Worm (Caenorhabditis elegans) whole organism, young adult: ENCODE results near the gene mct-3.

Experiments used
- B0019.2 ChIP-seq: fragments of 200-800 bp; sonication (Bioruptor generic); conservative IDR thresholded peaks from 2 replicates; pipeline ENCODE4 v1.3.6; 2022; ENCODE audit warnings: missing genetic modification reagents, missing genetic modification characterization, missing compliant biosample characterization
- B0035.1 ChIP-seq: sonication (generic microtip); optimal IDR thresholded peaks from 2 replicates; lab custom pipeline; 2016; ENCODE audit warnings: missing genetic modification characterization, mild to moderate bottlenecking, missing compliant biosample characterization, missing genotype, missing genetic modification reagents
- F22D6.2 ChIP-seq: sonication (generic microtip); optimal IDR thresholded peaks from 2 replicates; lab custom pipeline; 2016; ENCODE audit warnings: mild to moderate bottlenecking, missing genetic modification characterization, missing compliant biosample characterization
- F39B2.1 ChIP-seq: fragments of 200-800 bp; sonication (Bioruptor generic); IDR thresholded peaks from 2 replicates; pipeline ENCODE4 v1.3.6; 2022; ENCODE audit warnings: missing genetic modification reagents, missing genetic modification characterization, missing compliant biosample characterization
- F52B5.7 ChIP-seq: sonication (generic microtip); optimal IDR thresholded peaks from 2 replicates; lab custom pipeline; 2016; ENCODE audit warnings: mild to moderate bottlenecking, missing genetic modification characterization, missing compliant biosample characterization
- F55B11.4 ChIP-seq: sonication (generic microtip); optimal IDR thresholded peaks from 2 replicates; lab custom pipeline; 2016; ENCODE audit warnings: missing compliant biosample characterization, missing genetic modification characterization, borderline replicate concordance; ENCODE audit not compliant: insufficient read depth
- F57C9.4 ChIP-seq: sonication (generic microtip); optimal IDR thresholded peaks from 2 replicates; lab custom pipeline; 2017; ENCODE audit warnings: mild to moderate bottlenecking, missing genetic modification characterization, missing compliant biosample characterization
- Y53F4B.3 ChIP-seq: fragments of 200-800 bp; sonication (Bioruptor generic); IDR thresholded peaks from 2 replicates; pipeline ENCODE4 v1.3.6; 2022; ENCODE audit warnings: missing genetic modification reagents, missing genetic modification characterization, missing compliant biosample characterization
- aptf-3 ChIP-seq: fragments of 200-800 bp; sonication (Bioruptor generic); IDR thresholded peaks from 2 replicates; pipeline ENCODE4 v1.3.6; 2022; ENCODE audit warnings: missing genetic modification characterization, missing compliant biosample characterization
- athp-1 ChIP-seq: sonication (generic microtip); optimal IDR thresholded peaks from 2 replicates; lab custom pipeline; 2017; ENCODE audit warnings: mild to moderate bottlenecking, missing genetic modification characterization, missing compliant biosample characterization
- attf-5 ChIP-seq: fragments of 200-800 bp; sonication (Bioruptor generic); optimal IDR thresholded peaks from 2 replicates; lab custom pipeline; 2018; ENCODE audit warnings: mild to moderate bottlenecking, missing genetic modification characterization, missing compliant biosample characterization
- ceh-40 ChIP-seq: fragments of 200-800 bp; sonication (Bioruptor generic); IDR thresholded peaks from 2 replicates; pipeline ENCODE4 v1.3.6; 2022; ENCODE audit warnings: missing genetic modification characterization, missing compliant biosample characterization
- efl-1 ChIP-seq: fragments of 150-350 bp; optimal IDR thresholded peaks from 2 replicates; lab custom pipeline; 2014; ENCODE audit warnings: missing biosample characterization, missing genetic modification reagents, missing genetic modification characterization
- egl-18 ChIP-seq: fragments of 200-800 bp; sonication (Bioruptor generic); IDR thresholded peaks from 2 replicates; pipeline ENCODE4 v1.3.6; 2022; ENCODE audit warnings: missing genetic modification reagents, missing genetic modification characterization, missing compliant biosample characterization
- ekl-4 ChIP-seq: fragments of 200-800 bp; sonication (Bioruptor generic); IDR thresholded peaks from 2 replicates; pipeline ENCODE4 v1.3.6; 2022; ENCODE audit warnings: missing genetic modification reagents, missing genetic modification characterization, missing compliant biosample characterization
- gei-17 ChIP-seq: fragments of 200-800 bp; sonication (Bioruptor generic); optimal IDR thresholded peaks from 2 replicates; lab custom pipeline; 2018; ENCODE audit warnings: mild to moderate bottlenecking, missing genetic modification characterization, missing compliant biosample characterization
- hlh-12 ChIP-seq: sonication (generic microtip); optimal IDR thresholded peaks from 2 replicates; lab custom pipeline; 2016; ENCODE audit warnings: missing genetic modification characterization, missing compliant biosample characterization
- hlh-26 ChIP-seq: fragments of 200-800 bp; sonication (Bioruptor generic); conservative IDR thresholded peaks from 2 replicates; pipeline ENCODE4 v1.3.6; 2022; ENCODE audit warnings: missing genetic modification reagents, missing genetic modification characterization, missing compliant biosample characterization
- hmg-20 ChIP-seq: fragments of 200-800 bp; sonication (Bioruptor generic); IDR thresholded peaks from 2 replicates; pipeline ENCODE4 v1.3.6; 2022; ENCODE audit warnings: missing genetic modification reagents, missing genetic modification characterization, missing compliant biosample characterization
- lsy-27 ChIP-seq: sonication (generic microtip); optimal IDR thresholded peaks from 2 replicates; lab custom pipeline; 2017; ENCODE audit warnings: missing genetic modification characterization, mild to moderate bottlenecking, missing compliant biosample characterization, antibody characterized with exemption, missing genotype, borderline replicate concordance; ENCODE audit not compliant: insufficient read depth
- madf-6 ChIP-seq: fragments of 200-800 bp; sonication (Bioruptor generic); IDR thresholded peaks from 2 replicates; pipeline ENCODE4 v1.3.6; 2022; ENCODE audit warnings: missing genetic modification reagents, missing genetic modification characterization, missing compliant biosample characterization
- mel-28 ChIP-seq: sonication (generic microtip); optimal IDR thresholded peaks from 2 replicates; lab custom pipeline; 2016; ENCODE audit warnings: borderline replicate concordance, mild to moderate bottlenecking, missing genetic modification characterization, missing compliant biosample characterization
- mes-4 ChIP-seq: sonication (generic microtip); optimal IDR thresholded peaks from 2 replicates; lab custom pipeline; 2016; ENCODE audit warnings: missing genotype, missing genetic modification characterization, missing compliant biosample characterization
- nfya-2 ChIP-seq: fragments of 200-800 bp; sonication (Bioruptor generic); IDR thresholded peaks from 2 replicates; pipeline ENCODE4 v1.3.6; 2022; ENCODE audit warnings: missing genetic modification reagents, missing genetic modification characterization, missing compliant biosample characterization
- nfyb-1 ChIP-seq: fragments of 200-800 bp; sonication (Bioruptor generic); IDR thresholded peaks from 2 replicates; pipeline ENCODE4 v1.3.6; 2022; ENCODE audit warnings: missing genetic modification reagents, missing genetic modification characterization, missing compliant biosample characterization
- nhr-120 ChIP-seq: fragments of 200-800 bp; sonication (Bioruptor generic); IDR thresholded peaks from 2 replicates; pipeline ENCODE4 v1.3.6; 2022; ENCODE audit warnings: missing genetic modification characterization, missing compliant biosample characterization
- nhr-80 ChIP-seq: sonication (generic microtip); optimal IDR thresholded peaks from 2 replicates; lab custom pipeline; 2016; ENCODE audit warnings: missing genetic modification characterization, missing compliant biosample characterization
- rcor-1 ChIP-seq: fragments of 200-800 bp; sonication (Bioruptor generic); IDR thresholded peaks from 2 replicates; pipeline ENCODE4 v1.3.6; 2022; ENCODE audit warnings: missing genetic modification reagents, missing genetic modification characterization, missing compliant biosample characterization
- sea-2 ChIP-seq: fragments of 200-800 bp; sonication (Bioruptor generic); IDR thresholded peaks from 2 replicates; pipeline ENCODE4 v1.3.6; 2022; ENCODE audit warnings: missing genetic modification characterization, missing compliant biosample characterization
- snpc-1.1 ChIP-seq: sonication (generic microtip); optimal IDR thresholded peaks from 2 replicates; lab custom pipeline; 2017; ENCODE audit warnings: missing genetic modification characterization, mild to moderate bottlenecking, missing compliant biosample characterization, antibody characterized with exemption, moderate library complexity, missing genotype, missing genetic modification reagents; ENCODE audit not compliant: insufficient read depth
- snpc-3.4 ChIP-seq: sonication (generic microtip); optimal IDR thresholded peaks from 2 replicates; lab custom pipeline; 2017; ENCODE audit warnings: missing genetic modification characterization, mild to moderate bottlenecking, missing compliant biosample characterization, antibody characterized with exemption, moderate library complexity, missing genotype, missing genetic modification reagents
- tbx-9 ChIP-seq: sonication (generic microtip); optimal IDR thresholded peaks from 2 replicates; lab custom pipeline; 2016; ENCODE audit warnings: borderline replicate concordance, missing genetic modification characterization, inconsistent platforms, missing compliant biosample characterization
- tlf-1 ChIP-seq: fragments of 200-800 bp; sonication (Bioruptor generic); optimal IDR thresholded peaks from 2 replicates; lab custom pipeline; 2018; ENCODE audit warnings: mild to moderate bottlenecking, missing genetic modification characterization, missing compliant biosample characterization
- zfh-2 ChIP-seq: fragments of 200-800 bp; sonication (Bioruptor generic); conservative IDR thresholded peaks from 2 replicates; pipeline ENCODE4 v1.3.6; 2022; ENCODE audit warnings: missing genetic modification reagents, missing genetic modification characterization, missing compliant biosample characterization
- ztf-25 ChIP-seq: fragments of 200-800 bp; sonication (Bioruptor generic); IDR thresholded peaks from 2 replicates; pipeline ENCODE4 v1.3.6; 2022; ENCODE audit warnings: missing genetic modification reagents, missing genetic modification characterization, missing compliant biosample characterization
- ztf-26 ChIP-seq: sonication (generic microtip); optimal IDR thresholded peaks from 2 replicates; lab custom pipeline; 2017; ENCODE audit warnings: missing genetic modification characterization, missing compliant biosample characterization
- ztf-3 ChIP-seq: fragments of 200-800 bp; sonication (Bioruptor generic); optimal IDR thresholded peaks from 2 replicates; lab custom pipeline; 2018; ENCODE audit warnings: mild to moderate bottlenecking, missing genetic modification characterization, missing compliant biosample characterization
- ztf-6 ChIP-seq: fragments of 200-800 bp; sonication (Bioruptor generic); IDR thresholded peaks from 2 replicates; pipeline ENCODE4 v1.3.6; 2022; ENCODE audit warnings: missing genetic modification reagents, missing genetic modification characterization, missing compliant biosample characterization

The mct-3 gene

DNA sequence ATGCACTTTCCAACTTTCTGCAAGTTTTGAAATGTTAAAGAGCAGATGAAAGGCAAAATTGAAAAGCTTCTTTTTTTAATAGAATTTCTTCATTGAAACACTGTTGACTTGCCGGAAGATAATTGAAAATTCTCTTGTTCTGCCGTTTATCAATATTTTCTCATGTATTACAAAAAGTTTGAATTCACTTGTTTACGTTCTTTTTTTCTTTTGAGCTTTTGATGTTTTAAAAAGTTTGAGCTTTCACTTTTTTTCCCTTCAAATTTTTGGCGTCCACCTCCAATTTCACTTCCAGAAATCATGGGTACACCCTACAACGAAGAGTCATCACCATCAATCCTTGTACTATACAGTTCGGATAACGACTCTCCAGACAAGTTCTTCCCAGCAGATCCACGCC lies 18.6 kb upstream of the mct-3 start, which contains the start of gene F19D8.2:
Gene F19D8.2, plus strand, starts transcription at position 301 of the 400 bp plus-strand sequence.
- no peak for TF ChIP-seq tbx-9 (tag; lab: Kevin White, UChicago)
- no peak for TF ChIP-seq F55B11.4
- no peak for TF ChIP-seq egl-18

DNA sequence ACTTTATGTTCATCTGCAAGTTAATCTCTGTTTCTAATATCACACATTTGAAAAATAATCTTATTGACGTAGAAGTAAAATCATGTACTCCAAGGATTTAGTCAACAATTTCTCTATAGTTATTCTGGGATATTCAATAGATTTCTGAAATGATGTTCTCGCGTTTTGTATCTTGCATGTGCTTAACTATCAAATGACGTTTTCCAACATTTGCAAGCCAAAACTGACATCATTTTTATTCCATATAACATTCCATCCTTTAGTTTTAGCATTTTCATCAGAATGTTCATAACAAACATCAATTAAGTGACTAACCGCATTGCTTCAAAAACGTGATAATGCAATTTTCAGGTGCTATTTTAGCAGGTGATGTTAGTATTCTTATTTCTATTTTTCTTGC lies 14.7 kb upstream of the mct-3 start:
- TF ChIP-seq nhr-120 = no peak
- no peak for TF ChIP-seq ztf-3
- TF ChIP-seq hlh-26 (GFP tag; lab: Robert Waterston, UW) = no peak
- TF ChIP-seq ztf-6 = no peak
- TF ChIP-seq ztf-26 (tag; lab: Kevin White, UChicago) = no peak
- TF ChIP-seq hlh-12 (tag; lab: Kevin White, UChicago) = no peak
- no peak for TF ChIP-seq nfya-2 (GFP tag; lab: Robert Waterston, UW)
- no peak for TF ChIP-seq nhr-80 (tag; lab: Kevin White, UChicago)
- TF ChIP-seq F55B11.4 = no peak

DNA sequence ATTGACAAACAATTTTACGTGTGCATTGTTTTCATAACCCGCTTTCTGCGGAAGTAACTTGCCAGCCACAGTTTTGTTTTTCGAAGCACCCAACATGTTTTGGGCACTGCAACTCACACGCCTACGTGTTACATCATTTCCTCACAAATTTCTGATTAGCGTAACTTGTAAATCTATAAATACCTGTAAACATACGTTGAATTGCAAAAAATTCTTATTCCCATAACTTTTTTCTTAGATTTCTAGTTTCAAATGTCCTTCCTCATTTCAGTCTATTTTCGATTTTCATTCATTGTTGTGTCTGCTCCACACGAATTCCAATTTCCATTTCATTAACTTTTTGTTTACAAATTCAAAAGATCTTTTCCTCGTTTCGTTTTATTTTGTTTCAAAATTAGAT lies 12.4 kb upstream of the mct-3 start:
- TF ChIP-seq B0035.1 (no peak), snpc-1.1 (tag; lab: Kevin White, UChicago) (no peak), Y53F4B.3 (no peak), efl-1 (GFP tag; lab: Kevin White, UChicago) (no peak), ekl-4 (GFP tag; lab: Robert Waterston, UW) (no peak), F52B5.7 (tag; lab: Kevin White, UChicago) (no peak), egl-18 (no peak), mes-4 (tag; lab: Kevin White, UChicago) (no peak), ztf-25 (GFP tag; lab: Robert Waterston, UW) (no peak), tlf-1 (GFP tag; lab: Kevin White, UChicago) (no peak), athp-1 (tag; lab: Kevin White, UChicago) (no peak), attf-5 (GFP tag; lab: Kevin White, UChicago) (no peak)

ce11 chrX:13841277-13841676 lies 11.4 kb upstream of the mct-3 start, which contains the start of gene M03B6.1:
TSS of gene M03B6.1 (plus strand) at chrX:13841610.
- TF ChIP-seq hmg-20 (GFP tag; lab: Robert Waterston, UW) (no peak), nfyb-1 (GFP tag; lab: Robert Waterston, UW) (no peak), attf-5 (GFP tag; lab: Kevin White, UChicago) (no peak), aptf-3 (no peak), gei-17 (GFP tag; lab: Kevin White, UChicago) (no peak), lsy-27 (tag; lab: Kevin White, UChicago) (no peak), F22D6.2 (no peak), mel-28 (no peak), madf-6 (GFP tag; lab: Robert Waterston, UW) (no peak), rcor-1 (no peak), snpc-3.4 (tag; lab: Kevin White, UChicago) (no peak), F57C9.4 (no peak), zfh-2 (GFP tag; lab: Robert Waterston, UW) (no peak), F39B2.1 (GFP tag; lab: Robert Waterston, UW) (no peak), ceh-40 (GFP tag; lab: Robert Waterston, UW) (no peak), B0019.2 (no peak), sea-2 (GFP tag; lab: Robert Waterston, UW) (no peak)
